Worm (Caenorhabditis elegans) whole organism, dauer: ENCODE data around the gene K07H8.9.

Source experiments
- unc-62 ChIP-seq: sonication (generic microtip); optimal IDR thresholded peaks from 2 replicates; lab custom pipeline; 2017; ENCODE audit warnings: missing biosample characterization, missing genetic modification reagents, missing genetic modification characterization

K07H8.9 gene

DNA sequence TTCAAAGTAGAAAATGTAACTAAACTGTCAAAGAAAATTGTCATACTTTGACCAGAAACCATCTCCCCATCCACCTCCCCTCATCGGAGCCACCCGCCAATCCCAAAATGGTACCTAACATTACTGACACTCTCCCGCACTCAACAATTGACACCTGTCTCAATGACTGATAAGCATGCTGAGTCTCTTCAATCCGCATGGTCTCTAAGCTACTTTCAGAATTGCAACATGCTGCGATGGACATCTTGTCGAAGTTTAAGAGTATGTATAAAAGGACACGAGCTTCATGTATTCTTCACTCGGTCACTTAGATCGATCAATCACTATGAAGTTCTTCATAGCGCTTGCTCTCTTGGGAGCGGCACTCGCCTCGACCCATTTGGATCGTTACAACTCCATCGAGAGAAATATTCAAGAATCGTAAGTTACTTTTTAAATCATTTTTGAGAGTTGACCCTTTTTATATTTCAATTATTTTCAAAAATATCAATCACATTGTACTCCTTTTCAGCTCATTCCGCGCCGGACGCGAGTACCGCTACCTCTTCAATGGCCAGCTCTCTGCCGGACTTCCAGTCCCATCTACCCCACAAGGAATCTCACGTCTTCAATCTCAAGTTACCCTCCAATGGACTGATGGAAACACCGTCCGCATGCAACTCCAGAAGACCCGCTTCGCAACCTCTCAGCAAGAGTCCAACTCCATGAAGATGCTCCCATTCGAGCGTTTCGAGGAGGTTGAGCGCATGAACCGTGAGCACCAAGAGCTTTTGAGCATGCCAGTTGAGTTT lies 25.2 kb downstream of the K07H8.9 start, which contains the start of gene vit-6:
vit-6 (plus strand) TSS at position 310 of the 791 bp plus-strand sequence.
- TF ChIP-seq unc-62 (GFP tag; lab: Kevin White, UChicago), result no peak

DNA sequence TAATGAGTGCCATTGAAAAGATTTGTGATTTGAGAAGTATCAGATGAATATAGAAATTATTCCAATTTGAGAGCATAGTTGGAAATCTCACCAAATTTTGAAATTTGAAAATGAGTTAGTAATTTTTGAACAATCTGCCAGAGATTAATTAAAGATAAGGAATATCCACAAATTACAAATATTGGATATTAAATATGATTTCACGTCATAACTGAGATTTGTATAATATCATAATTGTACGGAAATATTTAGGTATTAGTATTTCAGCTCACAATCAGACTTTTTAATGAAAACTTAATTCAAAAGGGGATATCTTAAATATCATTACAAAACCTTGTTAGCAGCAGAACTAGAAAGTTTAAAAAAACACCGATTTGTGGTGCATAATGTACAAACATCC lies 26.4 kb downstream of the K07H8.9 start, which contains the start of gene K07H8.7:
K07H8.7 (minus strand) TSS at position 101 of the 400 bp plus-strand sequence.
- no peak for TF ChIP-seq unc-62 (GFP tag; lab: Kevin White, UChicago)

DNA sequence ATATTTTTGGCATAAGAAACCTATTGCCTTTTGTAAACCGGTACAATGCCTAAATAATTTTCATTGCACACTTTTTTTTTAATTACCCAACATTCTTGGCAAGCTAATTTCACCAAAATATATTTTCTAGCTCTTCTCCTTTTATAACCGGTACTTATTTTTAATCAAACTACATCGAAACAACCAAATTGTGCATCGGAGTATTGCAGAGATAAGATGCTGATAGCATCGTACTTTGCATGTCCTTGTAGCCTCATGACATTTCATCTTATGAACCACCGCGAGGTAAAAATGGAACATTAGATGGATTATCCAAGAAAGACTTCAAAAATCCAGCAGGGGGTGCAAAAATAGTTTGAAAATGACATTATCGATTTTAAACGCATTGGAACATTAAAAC lies 31.1 kb downstream of the K07H8.9 start:
- no peak for TF ChIP-seq unc-62 (GFP tag; lab: Kevin White, UChicago)

DNA sequence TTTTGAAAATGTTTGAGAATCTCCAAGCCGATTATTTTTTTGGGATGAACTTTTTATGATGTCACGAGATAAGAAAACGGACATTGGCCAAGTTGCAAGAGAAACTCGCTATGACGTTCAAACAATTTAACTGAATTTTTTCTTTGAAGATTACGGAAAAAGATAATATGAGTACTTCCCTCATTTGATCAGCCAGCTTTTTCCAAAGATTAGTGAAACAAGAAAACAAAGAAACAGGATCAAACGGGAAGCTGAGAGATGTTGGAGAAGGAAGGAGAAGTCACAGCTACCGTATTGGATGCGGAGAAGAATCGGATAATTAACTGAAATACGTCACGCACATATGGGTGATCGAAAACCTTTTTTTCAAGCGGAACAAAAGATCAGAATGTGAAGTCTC lies 32.1 kb downstream of the K07H8.9 start:
- no peak for TF ChIP-seq unc-62 (GFP tag; lab: Kevin White, UChicago)

DNA sequence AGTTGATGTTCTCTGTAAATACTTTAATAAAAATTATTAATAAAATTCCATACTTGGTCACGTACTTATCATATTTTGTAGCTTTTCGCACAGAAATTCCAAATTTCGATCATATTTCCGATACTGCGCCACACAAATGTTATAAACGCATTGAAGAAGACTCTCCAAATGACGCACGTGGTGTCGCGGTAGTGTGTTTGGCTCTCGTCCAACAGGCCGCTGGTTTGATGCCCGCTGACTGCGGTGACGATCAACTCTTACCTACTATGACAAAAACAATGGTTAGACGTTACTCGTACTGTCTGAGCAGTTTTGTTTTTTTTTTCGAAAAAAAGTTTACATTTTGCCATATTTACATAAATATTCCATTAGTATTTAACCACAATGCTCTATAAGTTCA lies 33.4 kb downstream of the K07H8.9 start:
- no peak for TF ChIP-seq unc-62 (GFP tag; lab: Kevin White, UChicago)

ce11 chrIV:8251346-8251745 lies 34.9 kb downstream of the K07H8.9 start:
- no peak for TF ChIP-seq unc-62 (GFP tag; lab: Kevin White, UChicago)

- no peak for TF ChIP-seq unc-62 (GFP tag; lab: Kevin White, UChicago)
Observed at ce11 chrIV:8247341-8247740, 38.9 kb downstream of the K07H8.9 start.

DNA sequence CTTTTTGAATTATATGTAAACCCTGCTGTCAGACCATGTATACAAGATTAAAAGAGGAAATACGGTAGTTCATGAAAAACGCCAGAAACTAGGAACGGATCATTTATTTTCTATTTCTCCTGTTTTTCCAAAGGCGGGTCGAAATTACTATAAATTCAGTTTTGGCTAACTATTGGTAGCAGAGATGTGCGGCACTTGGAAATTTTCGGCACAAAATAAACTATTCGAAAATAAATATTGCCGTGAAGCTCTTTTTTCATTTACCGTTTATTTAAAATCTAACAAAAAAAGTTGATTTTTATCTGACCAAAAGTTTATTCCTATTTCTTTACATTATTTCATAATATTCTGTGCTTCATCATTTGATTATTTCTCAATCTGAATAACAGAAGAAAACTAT lies 42.2 kb downstream of the K07H8.9 start, which contains the start of gene T09A12.1:
T09A12.1 (plus strand) TSS at position 301 of the 400 bp plus-strand sequence.
- TF ChIP-seq unc-62 (GFP tag; lab: Kevin White, UChicago), result no peak

DNA sequence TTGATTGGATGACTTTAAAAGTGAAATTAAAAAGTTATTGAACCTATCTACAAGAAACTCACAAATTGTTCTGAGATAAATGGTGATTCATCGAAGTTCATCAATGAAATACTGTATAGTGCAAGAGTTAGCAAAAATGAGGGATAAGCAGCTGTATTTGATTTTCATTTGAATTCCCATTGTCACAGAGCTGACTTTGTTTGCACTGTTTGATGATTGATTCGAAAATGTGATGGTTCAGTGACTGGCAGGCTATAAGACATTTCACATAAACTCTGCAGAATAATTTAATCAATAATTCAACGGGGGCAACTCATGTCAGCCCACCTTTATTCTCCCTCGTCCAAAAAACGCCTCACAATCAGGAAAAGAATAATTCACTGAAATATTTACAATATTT lies 42.7 kb downstream of the K07H8.9 start, which contains the start of gene T09A12.8:
T09A12.8 (minus strand) TSS at position 101 of the 400 bp plus-strand sequence.
- no peak for TF ChIP-seq unc-62 (GFP tag; lab: Kevin White, UChicago)

DNA sequence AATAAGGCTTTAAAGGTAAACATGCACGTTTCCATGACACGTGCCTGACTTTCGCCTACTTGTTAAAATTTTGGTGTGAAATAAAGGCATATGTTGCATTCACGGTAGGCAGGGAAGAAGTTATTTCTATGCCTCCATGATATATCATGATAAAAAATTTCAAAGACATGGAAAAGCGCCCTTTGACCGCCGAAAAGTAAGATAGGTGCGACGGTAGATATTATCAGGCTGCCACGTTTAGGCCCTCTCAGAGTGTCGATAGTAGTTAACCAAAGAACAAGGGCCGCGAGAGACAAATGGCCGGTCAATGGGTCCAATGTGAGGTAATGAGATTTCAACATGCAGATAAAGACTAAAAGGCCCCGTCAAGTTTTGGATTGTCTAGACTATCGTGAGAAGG lies 43.1 kb downstream of the K07H8.9 start:
- no peak for TF ChIP-seq unc-62 (GFP tag; lab: Kevin White, UChicago)

- no peak for TF ChIP-seq unc-62 (GFP tag; lab: Kevin White, UChicago)
Observed at ce11 chrIV:8241312-8241833, 44.9 kb downstream of the K07H8.9 start.

DNA sequence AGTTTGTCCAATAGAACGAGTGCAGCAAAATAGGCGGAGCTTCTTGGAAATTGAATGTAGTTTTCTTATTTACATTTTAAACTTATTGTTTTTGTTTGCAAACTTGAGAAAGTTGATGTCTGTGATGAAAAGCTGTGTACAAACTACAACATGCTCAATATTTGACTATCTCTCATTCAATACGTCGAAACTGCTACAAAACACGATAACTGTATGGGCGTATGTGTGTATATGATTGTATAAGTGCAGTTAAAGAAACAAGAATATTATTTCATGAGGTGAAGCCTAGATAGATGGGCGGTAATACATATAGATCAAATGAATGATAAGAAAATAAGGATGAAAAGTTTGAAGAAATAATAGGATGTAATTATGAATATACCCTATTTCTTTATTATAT lies 46.7 kb downstream of the K07H8.9 start:
- no peak for TF ChIP-seq unc-62 (GFP tag; lab: Kevin White, UChicago)

DNA sequence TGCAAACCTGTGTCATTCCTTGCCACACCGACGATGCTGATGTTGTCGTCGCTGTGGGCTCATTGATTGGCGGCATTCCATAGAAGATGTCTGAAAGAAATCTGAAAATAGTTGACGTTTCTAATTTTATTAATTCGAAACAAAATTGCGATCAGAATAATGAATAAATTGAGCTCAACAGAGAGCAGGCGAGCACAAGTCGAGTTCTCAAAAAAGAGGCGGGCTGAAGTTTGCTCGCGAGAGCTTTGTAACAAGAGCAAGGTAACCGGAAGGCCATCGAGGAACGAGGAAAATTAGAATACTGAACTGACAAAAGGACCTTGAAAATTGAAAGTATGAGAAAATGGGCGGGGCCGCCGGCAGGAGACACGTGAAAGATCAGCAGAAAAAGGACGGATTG lies 49.8 kb downstream of the K07H8.9 start, which contains the start of gene nhr-66:
nhr-66 (minus strand) TSS at position 101 of the 400 bp plus-strand sequence.
- TF ChIP-seq unc-62 (GFP tag; lab: Kevin White, UChicago), result no peak
